Fruit fly (Drosophila melanogaster) whole organism, pupa: ENCODE measurements around the gene eIF4G1.
"Not testable (repeated sequence)": the region's sequence is repeated elsewhere in the genome, so short reads cannot be mapped to it uniquely, and the experiment has no call there.

Experiments used
- CG12605 ChIP-seq: fragments of 200-800 bp; sonication (Bioruptor generic); IDR thresholded peaks from 2 replicates; pipeline ENCODE4 v1.3.6; 2022; ENCODE audit warnings: missing biosample characterization, missing genetic modification characterization
- CG13204 ChIP-seq: fragments of 200-800 bp; sonication (Bioruptor generic); optimal IDR thresholded peaks from 2 replicates; lab custom pipeline; 2018; ENCODE audit warnings: missing biosample characterization, mild to moderate bottlenecking, missing genetic modification characterization, moderate library complexity
- CG14655 ChIP-seq: fragments of 200-800 bp; sonication (Bioruptor generic); optimal IDR thresholded peaks from 3 replicates; lab custom pipeline; 2017; ENCODE audit warnings: mild to moderate bottlenecking, missing biosample characterization, missing genetic modification reagents, missing genetic modification characterization
- CG15710 ChIP-seq: fragments of 200-800 bp; sonication (Bioruptor generic); optimal IDR thresholded peaks from 2 replicates; lab custom pipeline; 2018; ENCODE audit warnings: missing biosample characterization, mild to moderate bottlenecking, missing genetic modification characterization, moderate library complexity
- CG17806 ChIP-seq: fragments of 200-800 bp; sonication (Bioruptor generic); optimal IDR thresholded peaks from 2 replicates; lab custom pipeline; 2018; ENCODE audit warnings: missing biosample characterization, mild to moderate bottlenecking, missing genetic modification characterization, moderate library complexity
- CG32121 ChIP-seq: fragments of 200-800 bp; sonication (Bioruptor generic); IDR thresholded peaks from 2 replicates; pipeline ENCODE4 v1.3.6; 2022; ENCODE audit warnings: missing biosample characterization, missing genetic modification characterization
- CG34367 ChIP-seq: fragments of 200-800 bp; sonication (Bioruptor generic); optimal IDR thresholded peaks from 2 replicates; lab custom pipeline; 2018; ENCODE audit warnings: missing biosample characterization, mild to moderate bottlenecking, missing genetic modification characterization
- CG4496 ChIP-seq: fragments of 200-800 bp; sonication (Bioruptor generic); IDR thresholded peaks from 3 replicates; pipeline ENCODE4 v1.3.6; 2022; ENCODE audit warnings: missing biosample characterization, missing genetic modification characterization
- CG8159 ChIP-seq: fragments of 200-800 bp; sonication (Bioruptor generic); optimal IDR thresholded peaks from 3 replicates; lab custom pipeline; 2018; ENCODE audit warnings: missing biosample characterization, mild to moderate bottlenecking, missing genetic modification characterization, moderate library complexity
- CG8301 ChIP-seq: fragments of 200-800 bp; sonication (Bioruptor generic); optimal IDR thresholded peaks from 2 replicates; lab custom pipeline; 2018; ENCODE audit warnings: missing biosample characterization, mild to moderate bottlenecking, missing genetic modification characterization
- CG9948 ChIP-seq: fragments of 200-800 bp; sonication (Bioruptor generic); optimal IDR thresholded peaks from 2 replicates; lab custom pipeline; 2018; ENCODE audit warnings: missing biosample characterization, mild to moderate bottlenecking, missing genetic modification characterization, moderate library complexity
- D1 ChIP-seq: fragments of 200-800 bp; sonication (Bioruptor generic); optimal IDR thresholded peaks from 2 replicates; lab custom pipeline; 2018; ENCODE audit warnings: missing biosample characterization, mild to moderate bottlenecking, missing genetic modification characterization, moderate library complexity
- EcR ChIP-seq: fragments of 200-800 bp; sonication (Bioruptor generic); optimal IDR thresholded peaks from 3 replicates; lab custom pipeline; 2019; ENCODE audit warnings: missing biosample characterization, missing genetic modification characterization, mild to moderate bottlenecking, moderate library complexity, missing genetic modification reagents
- Ets98B ChIP-seq: fragments of 200-800 bp; sonication (Bioruptor generic); IDR thresholded peaks from 2 replicates; pipeline ENCODE4 v1.3.6; 2022; ENCODE audit warnings: missing biosample characterization, missing genetic modification characterization
- Pif1A ChIP-seq: fragments of 200-800 bp; sonication (Bioruptor generic); optimal IDR thresholded peaks from 3 replicates; lab custom pipeline; 2016; ENCODE audit warnings: missing biosample characterization, missing genetic modification characterization
- Pif1B ChIP-seq: fragments of 200-800 bp; sonication (Bioruptor generic); optimal IDR thresholded peaks from 3 replicates; lab custom pipeline; 2016; ENCODE audit warnings: missing biosample characterization, missing genetic modification characterization
- Snoo ChIP-seq: fragments of 200-800 bp; sonication (Bioruptor generic); optimal IDR thresholded peaks from 3 replicates; lab custom pipeline; 2017; ENCODE audit warnings: missing biosample characterization, mild to moderate bottlenecking, missing genetic modification characterization, inconsistent platforms
- fd96Ca ChIP-seq: fragments of 200-800 bp; sonication (Bioruptor generic); IDR thresholded peaks from 3 replicates; pipeline ENCODE4 v1.3.6; 2022; ENCODE audit warnings: missing biosample characterization, missing genetic modification characterization
- gl ChIP-seq: fragments of 200-800 bp; sonication (Bioruptor generic); optimal IDR thresholded peaks from 2 replicates; lab custom pipeline; 2018; ENCODE audit warnings: missing biosample characterization, mild to moderate bottlenecking, missing genetic modification characterization
- rn ChIP-seq: fragments of 200-800 bp; sonication (Bioruptor generic); IDR thresholded peaks from 2 replicates; pipeline ENCODE4 v1.3.6; 2022; ENCODE audit warnings: missing biosample characterization, missing genetic modification characterization

eIF4G1 gene

dm6 chr4:922592-922991, 7.9 kb downstream of the eIF4G1 start:
- TF ChIP-seq Pif1B (GFP tag; lab: Kevin White, UChicago) (no peak), CG17806 (tag; lab: Kevin White, UChicago) (no peak), CG13204 (GFP tag; lab: Kevin White, UChicago) (no peak), CG34367 (tag; lab: Kevin White, UChicago) (no peak), CG9948 (no peak), CG14655 (GFP tag; lab: Kevin White, UChicago) (no peak), D1 (no peak), CG4496 (GFP tag; lab: Robert Waterston, UW) (no peak), gl (tag; lab: Kevin White, UChicago) (no peak), CG32121 (GFP tag; lab: Robert Waterston, UW) (no peak), fd96Ca (GFP tag; lab: Robert Waterston, UW) (no peak), CG15710 (tag; lab: Kevin White, UChicago) (no peak), CG8159 (tag; lab: Kevin White, UChicago) (no peak), EcR (GFP tag; lab: Kevin White, UChicago) (no peak), CG8301 (tag; lab: Kevin White, UChicago) (no peak), Pif1A (GFP tag; lab: Kevin White, UChicago) (no peak), Ets98B (GFP tag; lab: Robert Waterston, UW) (no peak), Snoo (tag; lab: Kevin White, UChicago) (no peak)

- TF ChIP-seq CG9948; CG8301 (tag; lab: Kevin White, UChicago); CG17806 (tag; lab: Kevin White, UChicago): not testable (repeated sequence)
Measured at dm6 chr4:912231-912630, 18.3 kb downstream of the eIF4G1 start, which contains the start of gene unc-13. unc-13 (minus strand) TSS chr4:912331.

- no peak for TF ChIP-seq Pif1B (GFP tag; lab: Kevin White, UChicago)
- TF ChIP-seq CG15710 (tag; lab: Kevin White, UChicago), result no peak
- no peak for TF ChIP-seq Ets98B (GFP tag; lab: Robert Waterston, UW)
- no peak for TF ChIP-seq CG17806 (tag; lab: Kevin White, UChicago)
- TF ChIP-seq CG4496 (GFP tag; lab: Robert Waterston, UW), result no peak
- TF ChIP-seq fd96Ca (GFP tag; lab: Robert Waterston, UW), result no peak
- no peak for TF ChIP-seq EcR (GFP tag; lab: Kevin White, UChicago)
- TF ChIP-seq CG34367 (tag; lab: Kevin White, UChicago), result no peak
- TF ChIP-seq CG8301 (tag; lab: Kevin White, UChicago), result no peak
- TF ChIP-seq D1, result no peak
- TF ChIP-seq CG14655 (GFP tag; lab: Kevin White, UChicago), result no peak
- TF ChIP-seq Snoo (tag; lab: Kevin White, UChicago), result no peak
- TF ChIP-seq CG9948, result no peak
- TF ChIP-seq CG12605 (GFP tag; lab: Robert Waterston, UW), result no peak
- TF ChIP-seq rn (GFP tag; lab: Robert Waterston, UW), result no peak
Measured at dm6 chr4:909134-909533, 21.4 kb downstream of the eIF4G1 start.

dm6 chr4:904667-905066, 25.8 kb downstream of the eIF4G1 start:
- TF ChIP-seq CG8159 (tag; lab: Kevin White, UChicago), result no peak
- TF ChIP-seq Snoo (tag; lab: Kevin White, UChicago), result no peak
- no peak for TF ChIP-seq gl (tag; lab: Kevin White, UChicago)
- no peak for TF ChIP-seq CG17806 (tag; lab: Kevin White, UChicago)
- peak; percentile 22 for TF ChIP-seq D1

- TF ChIP-seq CG32121 (GFP tag; lab: Robert Waterston, UW) (no peak), rn (GFP tag; lab: Robert Waterston, UW) (no peak), Snoo (tag; lab: Kevin White, UChicago) (no peak), CG8159 (tag; lab: Kevin White, UChicago) (no peak), CG15710 (tag; lab: Kevin White, UChicago) (no peak), fd96Ca (GFP tag; lab: Robert Waterston, UW) (no peak), EcR (GFP tag; lab: Kevin White, UChicago) (no peak)
Measured at dm6 chr4:896134-896533, 34.4 kb downstream of the eIF4G1 start.

dm6 chr4:879061-879708, 51.3 kb downstream of the eIF4G1 start:
- TF ChIP-seq EcR (GFP tag; lab: Kevin White, UChicago) (no peak), CG4496 (GFP tag; lab: Robert Waterston, UW) (no peak), Snoo (tag; lab: Kevin White, UChicago) (no peak), CG14655 (GFP tag; lab: Kevin White, UChicago) (no peak), rn (GFP tag; lab: Robert Waterston, UW) (no peak), CG17806 (tag; lab: Kevin White, UChicago) (no peak), Pif1B (GFP tag; lab: Kevin White, UChicago) (no peak), CG13204 (GFP tag; lab: Kevin White, UChicago) (no peak), CG12605 (GFP tag; lab: Robert Waterston, UW) (no peak), Pif1A (GFP tag; lab: Kevin White, UChicago) (no peak)
